Worm (Caenorhabditis elegans) whole organism, late embryonic: ENCODE measurements around the gene rbm-28.

Experiments
- ceh-30 ChIP-seq: fragments of 150-350 bp; optimal IDR thresholded peaks from 2 replicates; lab custom pipeline; 2014; ENCODE audit warnings: missing biosample characterization, missing genetic modification characterization
- ceh-31 ChIP-seq: sonication (generic microtip); optimal IDR thresholded peaks from 2 replicates; lab custom pipeline; 2016; ENCODE audit warnings: missing genetic modification characterization, missing compliant biosample characterization
- ceh-34 ChIP-seq: sonication (generic microtip); optimal IDR thresholded peaks from 2 replicates; lab custom pipeline; 2016; ENCODE audit warnings: mild to moderate bottlenecking, missing genetic modification characterization, missing compliant biosample characterization
- elt-2 ChIP-seq: sonication (generic microtip); optimal IDR thresholded peaks from 2 replicates; lab custom pipeline; 2016; ENCODE audit warnings: missing genetic modification reagents, missing genetic modification characterization, missing compliant biosample characterization
- eyg-1 ChIP-seq: sonication (generic microtip); optimal IDR thresholded peaks from 2 replicates; lab custom pipeline; 2016; ENCODE audit warnings: missing genotype, missing genetic modification characterization, missing compliant biosample characterization
- gmeb-2 ChIP-seq: sonication (generic microtip); optimal IDR thresholded peaks from 2 replicates; lab custom pipeline; 2016; ENCODE audit warnings: missing genetic modification characterization, inconsistent platforms, missing compliant biosample characterization
- lin-11 ChIP-seq: fragments of 200-800 bp; sonication (Bioruptor generic); optimal IDR thresholded peaks from 2 replicates; lab custom pipeline; 2018; ENCODE audit warnings: mild to moderate bottlenecking, missing genetic modification characterization, missing compliant biosample characterization
- mec-3 ChIP-seq: sonication (generic microtip); optimal IDR thresholded peaks from 2 replicates; lab custom pipeline; 2016; ENCODE audit warnings: borderline replicate concordance, missing genetic modification characterization, missing compliant biosample characterization
- nfya-1 ChIP-seq: sonication (generic microtip); optimal IDR thresholded peaks from 2 replicates; lab custom pipeline; 2017; ENCODE audit warnings: missing genetic modification characterization, mild to moderate bottlenecking, missing compliant biosample characterization, antibody characterized with exemption, moderate library complexity
- nhr-11 ChIP-seq: fragments of 150-350 bp; optimal IDR thresholded peaks from 2 replicates; lab custom pipeline; 2014; ENCODE audit warnings: missing biosample characterization, missing genetic modification characterization

DNA sequence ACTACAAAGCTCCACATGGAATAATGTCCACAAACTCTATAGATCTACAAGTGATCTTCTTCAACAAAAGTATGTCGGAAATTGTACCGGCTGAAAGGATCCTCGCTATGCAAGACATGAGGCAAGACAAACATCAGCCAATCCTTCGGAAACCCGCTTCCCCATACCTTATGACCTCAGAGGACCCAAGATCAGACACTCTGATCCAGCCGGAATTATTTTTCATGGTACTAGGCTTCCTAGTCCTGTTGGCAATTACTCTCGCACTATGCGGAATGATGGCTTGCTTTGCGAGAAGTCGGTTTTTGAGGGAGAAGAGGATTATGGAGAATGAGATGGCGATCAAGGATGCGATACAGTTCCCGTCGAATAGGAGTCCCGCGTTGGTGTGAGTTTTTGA is 7.2 kb upstream of the rbm-28 start:
- TF ChIP-seq eyg-1 (tag; lab: Kevin White, UChicago) (no peak), gmeb-2 (tag; lab: Kevin White, UChicago) (no peak), elt-2 (no peak), ceh-30 (tag; lab: Kevin White, UChicago) (no peak), nfya-1 (tag; lab: Kevin White, UChicago) (no peak), mec-3 (no peak), lin-11 (tag; lab: Kevin White, UChicago) (no peak), ceh-34 (tag; lab: Kevin White, UChicago) (no peak), nhr-11 (tag; lab: Kevin White, UChicago) (no peak), ceh-31 (tag; lab: Kevin White, UChicago) (no peak)
